Fruit fly (Drosophila melanogaster): ENCODE data around the gene PpD3.

The PpD3 gene

DNA sequence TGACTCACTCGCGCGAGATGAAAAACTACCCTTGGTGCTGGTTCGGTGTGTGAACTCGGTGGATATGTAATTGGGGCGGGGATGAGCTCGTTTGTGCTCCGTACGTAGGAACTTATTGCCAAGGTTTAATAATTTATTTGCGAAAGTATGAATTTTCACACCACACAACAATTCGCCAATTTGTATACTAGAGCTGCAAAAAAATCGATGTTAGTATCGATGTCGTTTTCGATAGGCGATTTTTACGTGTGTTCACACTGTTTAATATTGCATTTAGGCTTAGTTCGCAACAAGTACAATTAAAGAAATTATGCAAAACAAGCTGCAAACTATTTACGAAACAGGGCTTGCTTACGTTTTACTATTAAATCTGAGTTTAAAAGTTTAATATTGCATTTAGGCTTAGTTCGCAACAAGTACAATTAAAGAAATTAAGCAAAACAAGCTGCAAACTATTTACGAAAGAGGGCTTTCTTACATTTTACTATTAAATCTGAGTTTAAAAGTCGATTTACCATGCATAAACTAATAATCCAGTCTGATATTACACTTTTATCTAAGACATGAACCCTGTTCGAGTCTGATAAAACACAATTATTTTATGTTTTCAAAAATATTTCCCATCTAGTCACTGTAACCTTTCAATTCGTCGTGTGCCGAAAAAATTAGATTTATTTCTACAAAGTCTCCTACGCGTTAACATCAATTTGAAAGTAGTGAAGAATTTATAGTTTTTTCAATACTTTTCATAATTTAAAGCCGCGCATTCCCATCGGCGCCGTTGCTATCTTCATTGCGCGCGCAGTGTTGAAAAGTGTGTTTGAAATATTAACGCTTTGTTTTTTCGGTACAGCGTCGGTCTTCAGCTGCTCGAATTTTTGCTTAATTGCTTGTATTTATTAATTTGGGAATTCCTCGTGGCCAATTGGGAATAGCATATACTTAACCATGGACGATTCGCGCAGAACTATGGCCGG lies 15.6 kb downstream of the PpD3 start, which contains the start of the genes Snap24 and CG8478 (continued):
- TF ChIP-seq Hmr (GFP tag; optimal IDR thresholded peaks at IDR 0.05): no peak
- TF ChIP-seq insv (GFP tag; optimal IDR thresholded peaks at IDR 0.05): no peak
- TF ChIP-seq Bgb (GFP tag; IDR thresholded peaks at IDR 0.05; ENCODE audit: partially characterized antibody): peak; percentile 85
- no peak for TF ChIP-seq Hr39 (optimal IDR thresholded peaks at IDR 0.05)
- TF ChIP-seq CG6689 (GFP tag; IDR thresholded peaks at IDR 0.05): no peak
- no peak for TF ChIP-seq oc (tag; optimal IDR thresholded peaks at IDR 0.05)
- TF ChIP-seq usp (GFP tag; optimal IDR thresholded peaks at IDR 0.05): no peak
- TF ChIP-seq CG7963 (GFP tag; IDR thresholded peaks at IDR 0.05; ENCODE audit: partially characterized antibody): peak; percentile 57; the same call in 2 of the 3 replicates
- TF ChIP-seq da (GFP tag; optimal IDR thresholded peaks at IDR 0.05): no peak
- no peak for TF ChIP-seq dysf (GFP tag; IDR thresholded peaks at IDR 0.05)
- no peak for TF ChIP-seq CG12104 (GFP tag; optimal IDR thresholded peaks at IDR 0.05)
- peak; percentile 96 for TF ChIP-seq CG7357 (GFP tag; IDR thresholded peaks at IDR 0.05)
- TF ChIP-seq ssp (GFP tag; IDR thresholded peaks at IDR 0.05): peak; percentile 92
- no peak for TF ChIP-seq CG6272 (GFP tag; IDR thresholded peaks at IDR 0.05)
- TF ChIP-seq TFAM (GFP tag; optimal IDR thresholded peaks at IDR 0.05): no peak
- peak; percentile 20 for TF ChIP-seq Nf-YC (tag; optimal IDR thresholded peaks at IDR 0.05)
- TF ChIP-seq NK7.1 (GFP tag; optimal IDR thresholded peaks at IDR 0.05): no peak
- peak; percentile 61 for TF ChIP-seq hb (GFP tag; IDR thresholded peaks at IDR 0.05; ENCODE audit: partially characterized antibody)
- peak; percentile 70 for TF ChIP-seq Med (GFP tag)
- no peak for TF ChIP-seq fu2 (GFP tag; optimal IDR thresholded peaks at IDR 0.05)
- no peak for TF ChIP-seq repo (GFP tag; optimal IDR thresholded peaks at IDR 0.05)
- TF ChIP-seq Xrp1 (GFP tag; IDR thresholded peaks at IDR 0.05): no peak
- no peak for TF ChIP-seq Spps (tag; optimal IDR thresholded peaks at IDR 0.05)
- TF ChIP-seq C15 (GFP tag; IDR thresholded peaks at IDR 0.05): no peak
- TF ChIP-seq Sry-δ (GFP tag; optimal IDR thresholded peaks at IDR 0.05): peak; percentile 88
- TF ChIP-seq danr (GFP tag; IDR thresholded peaks at IDR 0.05): no peak
- TF ChIP-seq CG10979 (tag; optimal IDR thresholded peaks at IDR 0.05): no peak
- TF ChIP-seq Rx (GFP tag; IDR thresholded peaks at IDR 0.05): no peak
- TF ChIP-seq ac (GFP tag; optimal IDR thresholded peaks at IDR 0.05): no peak
- no peak for TF ChIP-seq Oaz (GFP tag; IDR thresholded peaks at IDR 0.05)
- no peak for TF ChIP-seq CG3407 (GFP tag; optimal IDR thresholded peaks at IDR 0.05)
- peak; percentile 24 for TF ChIP-seq Abd-B (GFP tag; optimal IDR thresholded peaks at IDR 0.05)
- TF ChIP-seq kni (GFP tag; optimal IDR thresholded peaks at IDR 0.05): no peak
- no peak for TF ChIP-seq CG13775 (GFP tag; optimal IDR thresholded peaks at IDR 0.05)
- TF ChIP-seq CG7271 (tag; optimal IDR thresholded peaks at IDR 0.05): no peak
- no peak for TF ChIP-seq gsb-n (tag; optimal IDR thresholded peaks at IDR 0.05)
- no peak for TF ChIP-seq corto (GFP tag; optimal IDR thresholded peaks at IDR 0.05)
- TF ChIP-seq toy (GFP tag; IDR thresholded peaks at IDR 0.05): no peak
- no peak for TF ChIP-seq CG9215 (GFP tag; IDR thresholded peaks at IDR 0.05)
- no peak for TF ChIP-seq CG11398 (GFP tag; optimal IDR thresholded peaks at IDR 0.05)
- TF ChIP-seq klu (GFP tag; IDR thresholded peaks at IDR 0.05): no peak
- no peak for TF ChIP-seq Adf1 (GFP tag; IDR thresholded peaks at IDR 0.05)
- no peak for TF ChIP-seq CG10654 (GFP tag; optimal IDR thresholded peaks at IDR 0.05)
- TF ChIP-seq Atf6 (GFP tag; IDR thresholded peaks at IDR 0.05): no peak
- TF ChIP-seq CG43689 (GFP tag; IDR thresholded peaks at IDR 0.05): no peak
- TF ChIP-seq HLH54F (GFP tag; optimal IDR thresholded peaks at IDR 0.05): no peak
- no peak for TF ChIP-seq CG18764 (GFP tag; optimal IDR thresholded peaks at IDR 0.05)
- no peak for TF ChIP-seq CG1602 (GFP tag; optimal IDR thresholded peaks at IDR 0.05)
- TF ChIP-seq Usf (GFP tag; optimal IDR thresholded peaks at IDR 0.05): no peak
- no peak for TF ChIP-seq CG16779 (GFP tag; IDR thresholded peaks at IDR 0.05)
- no peak for TF ChIP-seq CG31224 (GFP tag; IDR thresholded peaks at IDR 0.05)

Data from whole organism, embryonic.